Worm (Caenorhabditis elegans) whole organism, late embryonic: ENCODE measurements around the gene F54B11.10.

ENCODE experiments used
- Y22D7AL.16 ChIP-seq: sonication (generic microtip); optimal IDR thresholded peaks from 2 replicates; lab custom pipeline; 2016; ENCODE audit warnings: missing genetic modification characterization, missing compliant biosample characterization
- ceh-18 ChIP-seq: sonication (generic microtip); optimal IDR thresholded peaks from 2 replicates; lab custom pipeline; 2016; ENCODE audit warnings: missing genetic modification characterization, missing compliant biosample characterization
- ceh-24 ChIP-seq: sonication (generic microtip); optimal IDR thresholded peaks from 2 replicates; lab custom pipeline; 2016; ENCODE audit warnings: mild to moderate bottlenecking, missing genetic modification characterization, missing compliant biosample characterization
- ceh-31 ChIP-seq: sonication (generic microtip); optimal IDR thresholded peaks from 2 replicates; lab custom pipeline; 2016; ENCODE audit warnings: missing genetic modification characterization, missing compliant biosample characterization
- gmeb-2 ChIP-seq: sonication (generic microtip); optimal IDR thresholded peaks from 2 replicates; lab custom pipeline; 2016; ENCODE audit warnings: missing genetic modification characterization, inconsistent platforms, missing compliant biosample characterization
- sox-2 ChIP-seq: fragments of 200-800 bp; sonication (Bioruptor generic); IDR thresholded peaks from 2 replicates; pipeline ENCODE4 v1.3.6; 2022; ENCODE audit warnings: missing genetic modification reagents, missing genetic modification characterization, missing compliant biosample characterization
- syd-9 ChIP-seq: sonication (generic microtip); optimal IDR thresholded peaks from 2 replicates; lab custom pipeline; 2016; ENCODE audit warnings: mild to moderate bottlenecking, missing genetic modification characterization, moderate library complexity, missing compliant biosample characterization
- unc-3 ChIP-seq, 2 experiments: fragments of 200-800 bp in 1 of 2; sonication (Bioruptor generic) in 1 of 2; sonication (generic microtip) in 1 of 2; conservative IDR thresholded peaks in 1 of 2; optimal IDR thresholded peaks in 1 of 2; 2 replicates each; pipeline versions ENCODE4 v1.3.6 to Lab custom; 2016 to 2022; ENCODE audit warnings: missing compliant biosample characterization in 2 of 2, missing genetic modification characterization in 2 of 2, missing genetic modification reagents in 1 of 2
- unc-42 ChIP-seq: sonication (generic microtip); optimal IDR thresholded peaks from 2 replicates; lab custom pipeline; 2016; ENCODE audit warnings: missing genotype, missing genetic modification characterization, missing compliant biosample characterization
- zip-5 ChIP-seq: sonication (generic microtip); optimal IDR thresholded peaks from 2 replicates; lab custom pipeline; 2016; ENCODE audit warnings: missing genetic modification characterization, missing compliant biosample characterization

The F54B11.10 gene

DNA sequence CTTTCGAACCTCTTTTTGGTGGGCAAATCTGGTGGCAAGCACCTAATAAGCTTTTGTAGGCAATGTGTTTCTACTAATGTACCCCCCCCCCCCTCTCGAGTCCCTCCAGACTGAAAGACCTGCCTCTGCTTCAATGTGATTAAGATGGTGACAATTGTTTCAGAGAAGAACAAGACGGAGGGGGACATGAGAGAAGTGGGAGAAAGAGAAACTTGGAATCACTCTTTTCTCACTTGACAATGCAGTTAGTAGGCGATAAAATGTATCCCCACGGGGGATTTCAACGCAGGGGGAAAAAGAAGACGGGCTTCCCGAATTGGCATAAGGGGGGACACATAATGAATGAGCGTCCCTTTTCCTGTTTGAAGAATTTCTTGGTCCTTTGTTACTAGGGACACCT lies 50.3 kb downstream of the F54B11.10 start:
- TF ChIP-seq ceh-24 (tag; lab: Kevin White, UChicago) (no peak), gmeb-2 (tag; lab: Kevin White, UChicago) (no peak), ceh-18 (tag; lab: Kevin White, UChicago) (no peak), zip-5 (tag; lab: Kevin White, UChicago) (no peak), sox-2 (GFP tag; lab: Robert Waterston, UW) (no peak), unc-3 (GFP tag; conservative IDR thresholded peaks at IDR 0.05; lab: Robert Waterston, UW) (no peak), unc-3 (tag; optimal IDR thresholded peaks at IDR 0.05; lab: Kevin White, UChicago) (peak; percentile 24), unc-42 (peak; percentile 67), Y22D7AL.16 (tag; lab: Kevin White, UChicago) (no peak), ceh-31 (tag; lab: Kevin White, UChicago) (peak; percentile 32), syd-9 (tag; lab: Kevin White, UChicago) (no peak)
